Fruit fly (Drosophila melanogaster) whole organism, embryonic: Measurements from ENCODE around the gene CG15914.

Experiments used
- ATbp ChIP-seq: fragments of 200-800 bp; sonication (Bioruptor generic); optimal IDR thresholded peaks from 2 replicates; lab custom pipeline; 2017; ENCODE audit warnings: missing biosample characterization, mild to moderate bottlenecking, missing genetic modification characterization, missing genetic modification reagents
- Atf-2 ChIP-seq: fragments of 200-800 bp; sonication (Bioruptor generic); optimal IDR thresholded peaks from 2 replicates; lab custom pipeline; 2016; ENCODE audit warnings: missing biosample characterization, missing genetic modification characterization
- BtbVII ChIP-seq: fragments of 200-800 bp; sonication (Bioruptor generic); optimal IDR thresholded peaks from 3 replicates; lab custom pipeline; 2017; ENCODE audit warnings: missing biosample characterization, mild to moderate bottlenecking, missing genetic modification characterization
- Bteb2 ChIP-seq: fragments of 200-800 bp; sonication (Bioruptor generic); optimal IDR thresholded peaks from 2 replicates; lab custom pipeline; 2016; ENCODE audit warnings: missing biosample characterization, missing genetic modification characterization
- CG10543 ChIP-seq: fragments of 200-800 bp; sonication (Bioruptor generic); optimal IDR thresholded peaks from 3 replicates; lab custom pipeline; 2017; ENCODE audit warnings: missing biosample characterization, mild to moderate bottlenecking, missing genetic modification characterization, moderate library complexity
- CG11247 ChIP-seq: fragments of 200-800 bp; sonication (Bioruptor generic); IDR thresholded peaks from 2 replicates; pipeline ENCODE4 v1.3.6; 2022; ENCODE audit warnings: missing biosample characterization, missing genetic modification characterization
- CG11398 ChIP-seq: fragments of 200-800 bp; sonication (Bioruptor generic); optimal IDR thresholded peaks from 2 replicates; lab custom pipeline; 2016; ENCODE audit warnings: missing biosample characterization, missing genetic modification characterization
- CG12236 ChIP-seq: fragments of 200-800 bp; sonication (Bioruptor generic); optimal IDR thresholded peaks from 2 replicates; lab custom pipeline; 2016; ENCODE audit warnings: missing biosample characterization, missing genetic modification characterization
- CG14860 ChIP-seq: fragments of 200-800 bp; sonication (Bioruptor generic); IDR thresholded peaks from 3 replicates; pipeline ENCODE4 v1.3.6; 2022; ENCODE audit warnings: missing biosample characterization, missing genetic modification characterization; ENCODE audit not compliant: partially characterized antibody
- CG14965 ChIP-seq: fragments of 200-800 bp; sonication (Bioruptor generic); optimal IDR thresholded peaks from 2 replicates; lab custom pipeline; 2016; ENCODE audit warnings: missing biosample characterization, missing genetic modification characterization, borderline replicate concordance
- CG17186 ChIP-seq: fragments of 200-800 bp; sonication (Bioruptor generic); optimal IDR thresholded peaks from 3 replicates; lab custom pipeline; 2017; ENCODE audit warnings: missing biosample characterization, missing genetic modification reagents, missing genetic modification characterization
- CG17612 ChIP-seq: fragments of 200-800 bp; sonication (Bioruptor generic); IDR thresholded peaks from 2 replicates; pipeline ENCODE4 v1.3.6; 2022; ENCODE audit warnings: missing biosample characterization, missing genetic modification characterization
- CG2116 ChIP-seq: fragments of 200-800 bp; sonication (Bioruptor generic); optimal IDR thresholded peaks from 3 replicates; lab custom pipeline; 2018; ENCODE audit warnings: missing biosample characterization, mild to moderate bottlenecking, missing genetic modification characterization
- CG2202 ChIP-seq: fragments of 200-800 bp; sonication (Bioruptor generic); optimal IDR thresholded peaks from 2 replicates; lab custom pipeline; 2018; ENCODE audit warnings: missing biosample characterization, mild to moderate bottlenecking, missing genetic modification characterization
- CG30431 ChIP-seq: fragments of 200-800 bp; sonication (Bioruptor generic); optimal IDR thresholded peaks from 2 replicates; lab custom pipeline; 2017; ENCODE audit warnings: missing biosample characterization, missing genetic modification characterization
- CG31365 ChIP-seq: fragments of 200-800 bp; sonication (Bioruptor generic); optimal IDR thresholded peaks from 2 replicates; lab custom pipeline; 2018; ENCODE audit warnings: missing biosample characterization, mild to moderate bottlenecking, missing genetic modification characterization
- CG34376 ChIP-seq: fragments of 200-800 bp; sonication (Bioruptor generic); optimal IDR thresholded peaks from 2 replicates; lab custom pipeline; 2018; ENCODE audit warnings: missing biosample characterization, mild to moderate bottlenecking, missing genetic modification characterization
- CG42726 ChIP-seq: fragments of 200-800 bp; sonication (Bioruptor generic); IDR thresholded peaks from 2 replicates; pipeline ENCODE4 v1.3.6; 2022; ENCODE audit warnings: missing biosample characterization, missing genetic modification characterization; ENCODE audit not compliant: partially characterized antibody
- CG9876 ChIP-seq: fragments of 200-800 bp; sonication (Bioruptor generic); optimal IDR thresholded peaks from 2 replicates; lab custom pipeline; 2016; ENCODE audit warnings: missing biosample characterization, missing genetic modification characterization
- CrebB ChIP-seq: fragments of 200-800 bp; sonication (Bioruptor generic); optimal IDR thresholded peaks from 3 replicates; lab custom pipeline; 2018; ENCODE audit warnings: missing biosample characterization, mild to moderate bottlenecking, missing genetic modification characterization
- HLH3B ChIP-seq: fragments of 200-800 bp; sonication (Bioruptor generic); IDR thresholded peaks from 2 replicates; pipeline ENCODE4 v1.3.6; 2022; ENCODE audit warnings: missing biosample characterization, missing genetic modification characterization
- MESR4 ChIP-seq: fragments of 200-800 bp; sonication (Bioruptor generic); optimal IDR thresholded peaks from 2 replicates; lab custom pipeline; 2018; ENCODE audit warnings: missing biosample characterization, mild to moderate bottlenecking, missing genetic modification characterization, moderate library complexity
- Meics ChIP-seq: fragments of 200-800 bp; sonication (Bioruptor generic); optimal IDR thresholded peaks from 2 replicates; lab custom pipeline; 2017; ENCODE audit warnings: missing biosample characterization, mild to moderate bottlenecking, missing genetic modification characterization
- Myb ChIP-seq: fragments of 200-800 bp; sonication (Bioruptor generic); optimal IDR thresholded peaks from 2 replicates; lab custom pipeline; 2016; ENCODE audit warnings: missing biosample characterization, missing genetic modification characterization
- Pdp1 ChIP-seq, 2 experiments: fragments of 200-800 bp; sonication (Bioruptor generic); optimal IDR thresholded peaks; 3 replicates each; lab custom pipeline; 2016; ENCODE audit warnings: missing biosample characterization in 2 of 2, missing genetic modification characterization in 2 of 2, mild to moderate bottlenecking in 1 of 2, moderate library complexity in 1 of 2
- Poxn ChIP-seq: fragments of 200-800 bp; sonication (Bioruptor generic); IDR thresholded peaks from 2 replicates; pipeline ENCODE4 v1.3.6; 2022; ENCODE audit warnings: missing biosample characterization, missing genetic modification characterization
- Sry-β ChIP-seq: fragments of 200-800 bp; sonication (Bioruptor generic); optimal IDR thresholded peaks from 2 replicates; lab custom pipeline; 2018; ENCODE audit warnings: missing biosample characterization, mild to moderate bottlenecking, missing genetic modification characterization, moderate library complexity
- Sry-δ ChIP-seq: fragments of 200-800 bp; sonication (Bioruptor generic); optimal IDR thresholded peaks from 2 replicates; lab custom pipeline; 2016; ENCODE audit warnings: missing biosample characterization, missing genetic modification characterization
- Tbp ChIP-seq: fragments of >200 bp; optimal IDR thresholded peaks from 2 replicates; lab custom pipeline; 2018; ENCODE audit warnings: missing biosample characterization, missing genetic modification characterization
- Vsx1 ChIP-seq: fragments of 200-800 bp; sonication (Bioruptor generic); optimal IDR thresholded peaks from 2 replicates; lab custom pipeline; 2017; ENCODE audit warnings: missing biosample characterization, mild to moderate bottlenecking, missing genetic modification characterization, missing genetic modification reagents
- abd-A ChIP-seq: fragments of 200-800 bp; sonication (Bioruptor generic); optimal IDR thresholded peaks from 3 replicates; lab custom pipeline; 2019; ENCODE audit warnings: missing biosample characterization, mild to moderate bottlenecking, missing genetic modification characterization, moderate library complexity
- az2 ChIP-seq: fragments of 200-800 bp; sonication (Bioruptor generic); optimal IDR thresholded peaks from 3 replicates; lab custom pipeline; 2016; ENCODE audit warnings: missing biosample characterization, missing genetic modification characterization
- cad ChIP-seq: fragments of >200 bp; optimal IDR thresholded peaks from 2 replicates; lab custom pipeline; 2017; ENCODE audit warnings: missing biosample characterization, missing genetic modification characterization
- dmrt99B ChIP-seq: fragments of 200-800 bp; sonication (Bioruptor generic); optimal IDR thresholded peaks from 2 replicates; lab custom pipeline; 2018; ENCODE audit warnings: missing biosample characterization, mild to moderate bottlenecking, missing genetic modification characterization, moderate library complexity
- exex ChIP-seq: fragments of 200-800 bp; sonication (Bioruptor generic); optimal IDR thresholded peaks from 4 replicates; lab custom pipeline; 2018; ENCODE audit warnings: missing biosample characterization, mild to moderate bottlenecking, missing genetic modification characterization, moderate library complexity
- hb ChIP-seq: fragments of 200-800 bp; sonication (Bioruptor generic); IDR thresholded peaks from 3 replicates; pipeline ENCODE4 v1.3.6; 2022; ENCODE audit warnings: missing biosample characterization, missing genetic modification characterization; ENCODE audit not compliant: partially characterized antibody
- ind ChIP-seq: fragments of 200-800 bp; sonication (Bioruptor generic); optimal IDR thresholded peaks from 3 replicates; lab custom pipeline; 2016; ENCODE audit warnings: missing biosample characterization, missing genetic modification characterization
- kay ChIP-seq: fragments of 200-800 bp; sonication (Bioruptor generic); optimal IDR thresholded peaks from 2 replicates; lab custom pipeline; 2016; ENCODE audit warnings: missing biosample characterization, missing genetic modification characterization
- lab ChIP-seq: fragments of 200-800 bp; sonication (Bioruptor generic); optimal IDR thresholded peaks from 3 replicates; lab custom pipeline; 2017; ENCODE audit warnings: missing biosample characterization, missing genetic modification characterization, mild to moderate bottlenecking, moderate library complexity, missing genetic modification reagents
- mirr ChIP-seq: fragments of 200-800 bp; sonication (Bioruptor generic); optimal IDR thresholded peaks from 3 replicates; lab custom pipeline; 2018; ENCODE audit warnings: missing biosample characterization, mild to moderate bottlenecking, missing genetic modification characterization
- org-1 ChIP-seq: fragments of 200-800 bp; sonication (Bioruptor generic); optimal IDR thresholded peaks from 2 replicates; lab custom pipeline; 2017; ENCODE audit warnings: missing biosample characterization, missing genetic modification characterization
- pan ChIP-seq, 4 experiments: fragments of >200 bp in 3 of 4; fragments of 200-800 bp in 1 of 4; sonication (Bioruptor generic) in 1 of 4; optimal IDR thresholded peaks in 3 of 4; IDR thresholded peaks in 1 of 4; 2 replicates each; pipeline versions ENCODE4 v1.3.6 to Lab custom; 2017 to 2022; ENCODE audit warnings: missing biosample characterization in 2 of 4, missing genetic modification characterization in 2 of 4, mixed read lengths in 1 of 4
- peb ChIP-seq: fragments of 200-800 bp; sonication (Bioruptor generic); IDR thresholded peaks from 2 replicates; pipeline ENCODE4 v1.3.6; 2022; ENCODE audit warnings: missing biosample characterization, missing genetic modification characterization
- psq ChIP-seq: fragments of 200-800 bp; sonication (Bioruptor generic); optimal IDR thresholded peaks from 2 replicates; lab custom pipeline; 2017; ENCODE audit warnings: missing biosample characterization, missing genetic modification characterization
- pzg ChIP-seq: fragments of 200-800 bp; sonication (Bioruptor generic); optimal IDR thresholded peaks from 3 replicates; lab custom pipeline; 2018; ENCODE audit warnings: missing biosample characterization, mild to moderate bottlenecking, missing genetic modification characterization, moderate library complexity
- ranshi ChIP-seq: fragments of 200-800 bp; sonication (Bioruptor generic); IDR thresholded peaks from 2 replicates; pipeline ENCODE4 v1.3.6; 2022; ENCODE audit warnings: missing biosample characterization, missing genetic modification characterization
- repo ChIP-seq: fragments of 200-800 bp; sonication (Bioruptor generic); optimal IDR thresholded peaks from 2 replicates; lab custom pipeline; 2016; ENCODE audit warnings: missing biosample characterization, missing genetic modification characterization
- sens ChIP-seq: fragments of 200-800 bp; sonication (Bioruptor generic); peaks from one replicate; lab custom pipeline; 2016; ENCODE audit warnings: missing biosample characterization, missing genetic modification characterization
- sima ChIP-seq: fragments of 200-800 bp; sonication (Bioruptor generic); optimal IDR thresholded peaks from 2 replicates; lab custom pipeline; 2016; ENCODE audit warnings: missing biosample characterization, missing genetic modification characterization
- sisA ChIP-seq: fragments of 200-800 bp; sonication (Bioruptor generic); IDR thresholded peaks from 2 replicates; pipeline ENCODE4 v1.3.6; 2022; ENCODE audit warnings: missing biosample characterization, missing genetic modification characterization
- tup ChIP-seq: fragments of 200-800 bp; sonication (Bioruptor generic); optimal IDR thresholded peaks from 2 replicates; lab custom pipeline; 2016; ENCODE audit warnings: missing biosample characterization, mild to moderate bottlenecking, missing genetic modification characterization, moderate library complexity

Gene CG15914

DNA sequence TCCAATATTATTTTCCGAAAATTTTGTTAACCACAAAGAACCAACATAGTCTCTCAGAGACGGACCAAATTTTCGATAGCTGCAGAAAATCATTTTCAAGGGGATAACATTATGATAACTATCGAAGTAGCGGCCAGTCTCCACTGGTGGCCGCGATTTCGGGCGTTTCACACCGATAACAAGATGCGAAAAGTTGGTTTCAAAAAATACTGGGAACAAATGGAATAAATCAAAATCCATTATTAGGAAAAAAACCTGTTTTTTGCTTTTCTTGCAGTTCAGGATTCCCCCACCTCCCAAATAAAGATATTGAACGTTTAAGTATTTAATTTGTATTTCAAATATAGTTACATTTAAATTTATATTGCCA is 34.0 kb downstream of the CG15914 start, which contains the start of gene tay (continued):
- TF ChIP-seq CG17186 (GFP tag; lab: Kevin White, UChicago) (peak; percentile 20), az2 (GFP tag; lab: Kevin White, UChicago) (no peak), Tbp (GFP tag; lab: Kevin White, UChicago) (no peak), repo (GFP tag; lab: Kevin White, UChicago) (no peak), sisA (GFP tag; lab: Robert Waterston, UW) (no peak), CG11247 (no peak), CG31365 (no peak), Pdp1 (GFP tag; optimal IDR thresholded peaks at IDR 0.05; lab: Kevin White, UChicago) (peak in 1 of 2 experiments; percentile 34), ind (GFP tag; lab: Kevin White, UChicago) (no peak), tup (GFP tag; lab: Kevin White, UChicago) (no peak), kay (GFP tag; lab: Kevin White, UChicago) (no peak), CG14965 (GFP tag; lab: Kevin White, UChicago) (no peak), CG30431 (GFP tag; lab: Kevin White, UChicago) (no peak), BtbVII (GFP tag; lab: Kevin White, UChicago) (no peak), Meics (GFP tag; lab: Kevin White, UChicago) (no peak), ATbp (GFP tag; lab: Kevin White, UChicago) (no peak), dmrt99B (tag; lab: Kevin White, UChicago) (no peak), abd-A (tag; lab: Kevin White, UChicago) (no peak), org-1 (GFP tag; lab: Kevin White, UChicago) (no peak), CG10543 (GFP tag; lab: Kevin White, UChicago) (no peak), Vsx1 (GFP tag; lab: Kevin White, UChicago) (no peak), CrebB (no peak), exex (no peak), CG42726 (peak; percentile 63), peb (GFP tag; lab: Robert Waterston, UW) (no peak), lab (GFP tag; lab: Kevin White, UChicago) (no peak), Atf-2 (GFP tag; lab: Kevin White, UChicago) (no peak), Bteb2 (GFP tag; lab: Kevin White, UChicago) (no peak), MESR4 (GFP tag; lab: Kevin White, UChicago) (peak; percentile 37), Myb (peak; percentile 42), sima (GFP tag; lab: Kevin White, UChicago) (no peak), CG2202 (tag; lab: Kevin White, UChicago) (no peak), CG34376 (no peak), mirr (no peak), Sry-δ (peak; percentile 91), CG11398 (GFP tag; lab: Kevin White, UChicago) (no peak), pzg (GFP tag; lab: Kevin White, UChicago) (peak; percentile 84), CG9876 (GFP tag; lab: Kevin White, UChicago) (no peak), CG17612 (GFP tag; lab: Robert Waterston, UW) (no peak), cad (GFP tag; lab: Kevin White, UChicago) (no peak), CG2116 (GFP tag; lab: Kevin White, UChicago) (peak; percentile 42), pan (optimal IDR thresholded peaks at IDR 0.05; lab: Kevin White, UChicago) (no peak), pan (GFP tag; optimal IDR thresholded peaks at IDR 0.05 in 1 of 2, IDR thresholded peaks at IDR 0.05 in 1 of 2) (no peak), ranshi (no peak), hb (GFP tag; lab: Robert Waterston, UW) (peak; percentile 42; the same call in 1 of the 3 replicates), CG12236 (no peak), HLH3B (GFP tag; lab: Robert Waterston, UW) (no peak), Sry-β (GFP tag; lab: Kevin White, UChicago) (no peak), CG14860 (GFP tag; lab: Robert Waterston, UW) (no peak; the same call in 2 of the 3 replicates), Poxn (GFP tag; lab: Robert Waterston, UW) (no peak), sens (peak; percentile 80), psq (GFP tag; lab: Kevin White, UChicago) (no peak)
